Worm (Caenorhabditis elegans): Measurements from ENCODE around the gene lgc-40.

lgc-40 gene

DNA sequence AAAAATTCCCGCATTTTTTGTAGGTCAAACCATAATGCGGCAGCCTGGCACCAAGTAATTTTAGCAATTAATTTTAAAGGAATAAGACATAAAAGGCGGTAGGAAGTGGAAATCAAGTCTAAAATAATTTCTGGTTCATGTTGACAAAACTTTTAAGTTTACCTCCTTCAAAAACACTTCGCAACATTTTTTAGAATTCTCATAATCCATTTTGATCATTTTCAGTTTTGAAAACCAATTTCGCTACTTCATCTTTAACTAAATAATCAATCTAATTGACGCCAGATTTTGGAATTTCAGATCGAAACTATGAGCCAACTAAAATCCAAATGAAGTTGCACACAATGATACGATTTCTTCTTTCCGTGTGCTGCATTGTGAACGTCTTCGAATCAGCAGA lies at the start of gene lgc-40:
lgc-40 (plus strand) TSS at position 301 of the 400 bp plus-strand sequence.
- TF ChIP-seq nhr-237 (tag; optimal IDR thresholded peaks at IDR 0.05) (no peak), nhr-25 (tag; optimal IDR thresholded peaks at IDR 0.05) (no peak), mab-5 (tag; optimal IDR thresholded peaks at IDR 0.05) (no peak), blmp-1 (tag; optimal IDR thresholded peaks at IDR 0.05; ENCODE audit: insufficient read depth) (no peak), elt-1 (tag; optimal IDR thresholded peaks at IDR 0.05) (no peak), unc-39 (tag; optimal IDR thresholded peaks at IDR 0.05) (no peak), mdl-1 (tag; optimal IDR thresholded peaks at IDR 0.05) (no peak)

- no peak for TF ChIP-seq Y55F3AM.14 (GFP tag; optimal IDR thresholded peaks at IDR 0.05)
- TF ChIP-seq sma-9 (GFP tag; optimal IDR thresholded peaks at IDR 0.05) = peak; percentile 66
- TF ChIP-seq sma-9 (tag; optimal IDR thresholded peaks at IDR 0.05) = no peak
- no peak for TF ChIP-seq snpc-4 (tag; optimal IDR thresholded peaks at IDR 0.05)
- TF ChIP-seq nhr-21 (tag; optimal IDR thresholded peaks at IDR 0.05) = no peak
- TF ChIP-seq F13H6.1 (tag; optimal IDR thresholded peaks at IDR 0.05) = peak; percentile 2
- TF ChIP-seq fos-1 (tag; optimal IDR thresholded peaks at IDR 0.05) = no peak
- peak; percentile 86 for TF ChIP-seq nhr-129 (tag; optimal IDR thresholded peaks at IDR 0.05)
- no peak for TF ChIP-seq skn-1 (tag; optimal IDR thresholded peaks at IDR 0.05)
- TF ChIP-seq ztf-4 (tag; optimal IDR thresholded peaks at IDR 0.05) = no peak
- TF ChIP-seq lsy-2 (tag; optimal IDR thresholded peaks at IDR 0.05) = no peak
- no peak for TF ChIP-seq ztf-11 (tag; optimal IDR thresholded peaks at IDR 0.05)
- TF ChIP-seq mab-5 (tag; optimal IDR thresholded peaks at IDR 0.05) = no peak
- peak; percentile 12 for TF ChIP-seq gmeb-1 (tag; optimal IDR thresholded peaks at IDR 0.05)
- no peak for TF ChIP-seq ZK546.5 (tag; optimal IDR thresholded peaks at IDR 0.05)
- peak; percentile 23 for TF ChIP-seq sma-3 (GFP tag; optimal IDR thresholded peaks at IDR 0.05)
- TF ChIP-seq ztf-1 (GFP tag; conservative IDR thresholded peaks at IDR 0.05) = no peak
- no peak for TF ChIP-seq mbf-1 (tag; optimal IDR thresholded peaks at IDR 0.05)
Measured at ce11 chrX:2316205-2316604, 43.7 kb upstream of the lgc-40 start.

- TF ChIP-seq elt-1 (tag; optimal IDR thresholded peaks at IDR 0.05) (no peak), nhr-237 (tag; optimal IDR thresholded peaks at IDR 0.05) (no peak), unc-39 (tag; optimal IDR thresholded peaks at IDR 0.05) (no peak), gmeb-1 (tag; optimal IDR thresholded peaks at IDR 0.05) (no peak), alr-1 (tag; optimal IDR thresholded peaks at IDR 0.05) (no peak), unc-55 (GFP tag; optimal IDR thresholded peaks at IDR 0.05) (no peak), nhr-129 (tag; optimal IDR thresholded peaks at IDR 0.05) (no peak), zag-1 (tag; optimal IDR thresholded peaks at IDR 0.05) (no peak), nhr-21 (tag; optimal IDR thresholded peaks at IDR 0.05) (no peak)
Measured at ce11 chrX:2316859-2317258, 43.0 kb upstream of the lgc-40 start.

DNA sequence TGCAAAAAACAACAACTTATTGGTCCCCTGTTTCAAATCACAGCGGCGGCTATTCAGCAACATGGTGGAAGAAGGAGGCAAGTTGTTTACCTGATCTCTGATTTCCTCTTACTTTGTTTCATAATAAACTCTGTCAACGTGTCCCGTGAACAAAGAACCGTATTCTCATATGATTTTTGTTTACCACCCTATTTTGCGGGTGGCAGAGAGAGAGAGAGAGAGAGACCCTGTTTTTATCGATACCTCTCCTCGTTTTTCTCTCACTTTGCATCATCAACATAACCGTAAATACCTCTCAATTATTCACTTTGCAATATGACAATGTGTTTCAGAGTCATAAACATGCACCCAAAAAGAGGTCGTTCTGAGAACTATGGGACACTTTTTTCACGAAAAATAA lies 42.4 kb upstream of the lgc-40 start:
- peak; percentile 8 for TF ChIP-seq F13H6.1 (tag; optimal IDR thresholded peaks at IDR 0.05)
- peak; percentile 34 for TF ChIP-seq crh-2 (tag; optimal IDR thresholded peaks at IDR 0.05)
- peak; percentile 14 for TF ChIP-seq sma-3 (GFP tag; optimal IDR thresholded peaks at IDR 0.05)
- TF ChIP-seq peb-1 (tag; optimal IDR thresholded peaks at IDR 0.05) = no peak
- TF ChIP-seq lin-11 (tag; optimal IDR thresholded peaks at IDR 0.05) = no peak
- peak; percentile 10 for TF ChIP-seq gmeb-1 (tag; optimal IDR thresholded peaks at IDR 0.05)
- TF ChIP-seq nhr-129 (tag; optimal IDR thresholded peaks at IDR 0.05) = peak; percentile 86

DNA sequence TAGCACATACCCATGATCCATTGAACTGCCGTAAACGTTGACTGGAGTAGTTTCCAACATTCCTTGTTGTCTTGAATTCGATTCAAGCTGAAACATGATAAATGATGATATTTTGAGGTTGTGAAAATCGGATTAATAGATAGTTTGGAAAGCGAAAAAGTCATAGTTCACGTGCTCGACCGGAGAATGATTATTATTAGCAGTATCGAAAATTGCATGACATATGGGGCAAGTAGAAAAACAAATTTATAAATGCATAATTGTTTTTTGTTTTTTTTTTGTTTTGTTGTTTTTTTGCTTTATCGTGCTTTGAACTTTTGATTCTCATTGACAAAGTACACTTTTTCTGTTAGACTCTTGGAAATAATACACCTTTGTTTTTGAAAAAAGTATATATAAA lies 40.7 kb upstream of the lgc-40 start, which contains the start of gene aakg-4:
aakg-4 (minus strand) TSS at position 101 of the 400 bp plus-strand sequence.
- TF ChIP-seq nhr-25 (tag; optimal IDR thresholded peaks at IDR 0.05) = no peak
- no peak for TF ChIP-seq R02D3.7 (tag; optimal IDR thresholded peaks at IDR 0.05)
- TF ChIP-seq egl-27 (tag; optimal IDR thresholded peaks at IDR 0.05) = no peak
- TF ChIP-seq zag-1 (tag; optimal IDR thresholded peaks at IDR 0.05) = no peak
- TF ChIP-seq nhr-77 (tag; optimal IDR thresholded peaks at IDR 0.05) = no peak
- no peak for TF ChIP-seq ztf-4 (tag; optimal IDR thresholded peaks at IDR 0.05)
- no peak for TF ChIP-seq lsy-2 (tag; optimal IDR thresholded peaks at IDR 0.05)

ce11 chrX:2320539-2320938 lies 39.4 kb upstream of the lgc-40 start:
- TF ChIP-seq snpc-4 (tag; optimal IDR thresholded peaks at IDR 0.05) (no peak), nhr-12 (tag; optimal IDR thresholded peaks at IDR 0.05) (no peak), unc-55 (GFP tag; optimal IDR thresholded peaks at IDR 0.05) (no peak), lin-39 (tag; optimal IDR thresholded peaks at IDR 0.05) (no peak), zag-1 (tag; optimal IDR thresholded peaks at IDR 0.05) (no peak), nhr-25 (tag; optimal IDR thresholded peaks at IDR 0.05) (no peak), gmeb-1 (tag; optimal IDR thresholded peaks at IDR 0.05) (no peak), C34F6.9 (tag; optimal IDR thresholded peaks at IDR 0.05) (no peak), nhr-23 (tag; optimal IDR thresholded peaks at IDR 0.05) (no peak), sma-3 (GFP tag; optimal IDR thresholded peaks at IDR 0.05) (no peak)

All from whole organism, L2 larva.